Worm (Caenorhabditis elegans) whole organism, L3 larva: ENCODE measurements around the gene lips-6.

Experiments used
- ama-1 ChIP-seq: fragments of 150-350 bp; optimal IDR thresholded peaks from 2 replicates; lab custom pipeline; 2018
- egl-27 ChIP-seq: sonication (generic microtip); optimal IDR thresholded peaks from 4 replicates; lab custom pipeline; 2017; ENCODE audit warnings: missing biosample characterization, missing genetic modification reagents, missing genetic modification characterization
- mdl-1 ChIP-seq: fragments of 150-350 bp; optimal IDR thresholded peaks from 2 replicates; lab custom pipeline; 2014; ENCODE audit warnings: missing biosample characterization, missing genetic modification characterization
- nhr-11 ChIP-seq: fragments of 150-350 bp; optimal IDR thresholded peaks from 2 replicates; lab custom pipeline; 2014; ENCODE audit warnings: missing biosample characterization, missing genetic modification characterization
- nhr-12 ChIP-seq: fragments of 150-350 bp; optimal IDR thresholded peaks from 2 replicates; lab custom pipeline; 2014; ENCODE audit warnings: missing biosample characterization, missing genetic modification characterization
- nhr-67 ChIP-seq: fragments of 150-350 bp; optimal IDR thresholded peaks from 2 replicates; lab custom pipeline; 2014; ENCODE audit warnings: missing biosample characterization, missing genetic modification characterization
- tbx-2 ChIP-seq: sonication (generic microtip); optimal IDR thresholded peaks from 2 replicates; lab custom pipeline; 2016; ENCODE audit warnings: mild to moderate bottlenecking, missing genetic modification characterization, missing compliant biosample characterization

DNA sequence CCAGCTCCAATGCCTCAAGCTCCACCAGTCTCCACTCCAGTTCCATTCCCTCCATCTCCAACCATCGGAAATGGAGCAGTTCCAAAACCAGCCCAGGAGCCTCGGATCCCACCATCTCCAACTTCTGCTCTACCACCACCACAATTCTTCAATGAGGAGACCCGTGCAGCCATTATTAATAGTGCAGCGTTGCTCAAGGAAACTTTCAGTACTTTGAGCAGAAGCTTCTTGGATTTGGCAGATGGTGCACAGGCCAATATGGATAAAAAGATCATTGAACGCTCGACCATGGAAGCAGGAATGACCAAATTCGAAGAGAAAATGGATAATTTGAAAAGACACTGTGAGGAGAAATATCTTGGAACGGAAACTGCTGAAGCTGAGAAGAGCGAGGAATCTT, 19.9 kb upstream of the lips-6 start:
- no peak for TF ChIP-seq tbx-2
- TF ChIP-seq nhr-12 (tag; lab: Kevin White, UChicago): no peak
- TF ChIP-seq nhr-11 (tag; lab: Kevin White, UChicago): no peak
- TF ChIP-seq mdl-1 (tag; lab: Kevin White, UChicago): no peak
- no peak for TF ChIP-seq egl-27
- TF ChIP-seq nhr-67 (tag; lab: Kevin White, UChicago): no peak
- no peak for TF ChIP-seq ama-1 (lab: Kevin White, UChicago)
